Worm (Caenorhabditis elegans) whole organism, young adult: ENCODE measurements around the gene srx-80.
A peak's percentile ranks its signal among the peaks of the same experiment; 100 is the strongest.

Source experiments
- B0035.1 ChIP-seq: sonication (generic microtip); optimal IDR thresholded peaks from 2 replicates; lab custom pipeline; 2016; ENCODE audit warnings: missing genetic modification characterization, mild to moderate bottlenecking, missing compliant biosample characterization, missing genotype, missing genetic modification reagents
- F22D6.2 ChIP-seq: sonication (generic microtip); optimal IDR thresholded peaks from 2 replicates; lab custom pipeline; 2016; ENCODE audit warnings: mild to moderate bottlenecking, missing genetic modification characterization, missing compliant biosample characterization
- F52B5.7 ChIP-seq: sonication (generic microtip); optimal IDR thresholded peaks from 2 replicates; lab custom pipeline; 2016; ENCODE audit warnings: mild to moderate bottlenecking, missing genetic modification characterization, missing compliant biosample characterization
- K11D2.4 ChIP-seq: fragments of 200-800 bp; sonication (Bioruptor generic); IDR thresholded peaks from 2 replicates; pipeline ENCODE4 v1.3.6; 2022; ENCODE audit warnings: missing genetic modification reagents, missing genetic modification characterization, missing compliant biosample characterization
- K12H6.12 ChIP-seq: fragments of 200-800 bp; sonication (Bioruptor generic); optimal IDR thresholded peaks from 2 replicates; lab custom pipeline; 2018; ENCODE audit warnings: mild to moderate bottlenecking, missing genetic modification characterization, missing compliant biosample characterization
- Y53F4B.3 ChIP-seq: fragments of 200-800 bp; sonication (Bioruptor generic); IDR thresholded peaks from 2 replicates; pipeline ENCODE4 v1.3.6; 2022; ENCODE audit warnings: missing genetic modification reagents, missing genetic modification characterization, missing compliant biosample characterization
- Y56A3A.18 ChIP-seq: fragments of 200-800 bp; sonication (Bioruptor generic); IDR thresholded peaks from 2 replicates; pipeline ENCODE4 v1.3.6; 2022; ENCODE audit warnings: missing genetic modification reagents, missing genetic modification characterization, missing compliant biosample characterization
- ZK185.1 ChIP-seq: sonication (generic microtip); optimal IDR thresholded peaks from 2 replicates; lab custom pipeline; 2016; ENCODE audit warnings: mild to moderate bottlenecking, missing genetic modification characterization, missing compliant biosample characterization; ENCODE audit not compliant: poor library complexity, severe bottlenecking
- akir-1 ChIP-seq: fragments of 200-800 bp; sonication (Bioruptor generic); optimal IDR thresholded peaks from 2 replicates; lab custom pipeline; 2018; ENCODE audit warnings: mild to moderate bottlenecking, missing genetic modification characterization, moderate library complexity, missing compliant biosample characterization
- ama-1 ChIP-seq, 3 experiments: fragments of 150-350 bp in 1 of 3; sonication (generic microtip) in 2 of 3; optimal IDR thresholded peaks; 2 replicates each; lab custom pipeline; 2014 to 2018; ENCODE audit warnings: missing biosample characterization in 2 of 3, missing genetic modification characterization in 2 of 3, missing genetic modification reagents in 2 of 3
- ccch-3 ChIP-seq: fragments of 200-800 bp; sonication (Bioruptor generic); optimal IDR thresholded peaks from 2 replicates; lab custom pipeline; 2018; ENCODE audit warnings: mild to moderate bottlenecking, missing genetic modification characterization, missing compliant biosample characterization
- ceh-40 ChIP-seq: fragments of 200-800 bp; sonication (Bioruptor generic); IDR thresholded peaks from 2 replicates; pipeline ENCODE4 v1.3.6; 2022; ENCODE audit warnings: missing genetic modification characterization, missing compliant biosample characterization
- die-1 ChIP-seq: sonication (generic microtip); optimal IDR thresholded peaks from 2 replicates; lab custom pipeline; 2016; ENCODE audit warnings: missing genotype, mild to moderate bottlenecking, missing genetic modification characterization, missing compliant biosample characterization
- dpff-1 ChIP-seq: sonication (generic microtip); optimal IDR thresholded peaks from 2 replicates; lab custom pipeline; 2017; ENCODE audit warnings: mild to moderate bottlenecking, missing genetic modification characterization, missing compliant biosample characterization
- efl-1 ChIP-seq: fragments of 150-350 bp; optimal IDR thresholded peaks from 2 replicates; lab custom pipeline; 2014; ENCODE audit warnings: missing biosample characterization, missing genetic modification reagents, missing genetic modification characterization
- egl-18 ChIP-seq: fragments of 200-800 bp; sonication (Bioruptor generic); IDR thresholded peaks from 2 replicates; pipeline ENCODE4 v1.3.6; 2022; ENCODE audit warnings: missing genetic modification reagents, missing genetic modification characterization, missing compliant biosample characterization
- egrh-3 ChIP-seq: fragments of 200-800 bp; sonication (Bioruptor generic); IDR thresholded peaks from 2 replicates; pipeline ENCODE4 v1.3.6; 2022; ENCODE audit warnings: missing genetic modification reagents, missing genetic modification characterization, missing compliant biosample characterization
- gei-17 ChIP-seq: fragments of 200-800 bp; sonication (Bioruptor generic); optimal IDR thresholded peaks from 2 replicates; lab custom pipeline; 2018; ENCODE audit warnings: mild to moderate bottlenecking, missing genetic modification characterization, missing compliant biosample characterization
- hlh-12 ChIP-seq: sonication (generic microtip); optimal IDR thresholded peaks from 2 replicates; lab custom pipeline; 2016; ENCODE audit warnings: missing genetic modification characterization, missing compliant biosample characterization
- hlh-26 ChIP-seq: fragments of 200-800 bp; sonication (Bioruptor generic); conservative IDR thresholded peaks from 2 replicates; pipeline ENCODE4 v1.3.6; 2022; ENCODE audit warnings: missing genetic modification reagents, missing genetic modification characterization, missing compliant biosample characterization
- hmg-1.2 ChIP-seq: fragments of 200-800 bp; sonication (Bioruptor generic); IDR thresholded peaks from 2 replicates; pipeline ENCODE4 v1.3.6; 2022; ENCODE audit warnings: missing genetic modification reagents, missing genetic modification characterization, missing compliant biosample characterization
- let-526 ChIP-seq: fragments of 200-800 bp; sonication (Bioruptor generic); IDR thresholded peaks from 2 replicates; pipeline ENCODE4 v1.3.6; 2022; ENCODE audit warnings: missing genetic modification reagents, missing genetic modification characterization, missing compliant biosample characterization
- lin-40 ChIP-seq: sonication (generic microtip); optimal IDR thresholded peaks from 2 replicates; lab custom pipeline; 2016; ENCODE audit warnings: missing genetic modification characterization, mild to moderate bottlenecking, missing compliant biosample characterization, missing genotype, missing genetic modification reagents
- madf-6 ChIP-seq: fragments of 200-800 bp; sonication (Bioruptor generic); IDR thresholded peaks from 2 replicates; pipeline ENCODE4 v1.3.6; 2022; ENCODE audit warnings: missing genetic modification reagents, missing genetic modification characterization, missing compliant biosample characterization
- madf-8 ChIP-seq: fragments of 200-800 bp; sonication (Bioruptor generic); conservative IDR thresholded peaks from 2 replicates; pipeline ENCODE4 v1.3.6; 2022; ENCODE audit warnings: missing genetic modification reagents, missing genetic modification characterization, missing compliant biosample characterization
- mcd-1 ChIP-seq: fragments of 200-800 bp; sonication (Bioruptor generic); IDR thresholded peaks from 2 replicates; pipeline ENCODE4 v1.3.6; 2022; ENCODE audit warnings: missing genetic modification reagents, missing genetic modification characterization, missing compliant biosample characterization
- mxl-1 ChIP-seq: sonication (generic microtip); optimal IDR thresholded peaks from 2 replicates; lab custom pipeline; 2016; ENCODE audit warnings: missing genetic modification characterization, missing compliant biosample characterization
- nhr-120 ChIP-seq: fragments of 200-800 bp; sonication (Bioruptor generic); IDR thresholded peaks from 2 replicates; pipeline ENCODE4 v1.3.6; 2022; ENCODE audit warnings: missing genetic modification characterization, missing compliant biosample characterization
- nhr-179 ChIP-seq: sonication (generic microtip); optimal IDR thresholded peaks from 2 replicates; lab custom pipeline; 2016; ENCODE audit warnings: mild to moderate bottlenecking, missing genetic modification characterization, missing compliant biosample characterization
- nhr-80 ChIP-seq: sonication (generic microtip); optimal IDR thresholded peaks from 2 replicates; lab custom pipeline; 2016; ENCODE audit warnings: missing genetic modification characterization, missing compliant biosample characterization
- pbrm-1 ChIP-seq: fragments of 200-800 bp; sonication (Bioruptor generic); IDR thresholded peaks from 2 replicates; pipeline ENCODE4 v1.3.6; 2022; ENCODE audit warnings: missing genetic modification reagents, missing genetic modification characterization, missing compliant biosample characterization
- pha-4 ChIP-seq: fragments of 150-350 bp; sonication (generic microtip); optimal IDR thresholded peaks from 2 replicates; lab custom pipeline; 2014; ENCODE audit warnings: missing biosample characterization, missing genetic modification reagents, missing genetic modification characterization
- rcor-1 ChIP-seq: fragments of 200-800 bp; sonication (Bioruptor generic); IDR thresholded peaks from 2 replicates; pipeline ENCODE4 v1.3.6; 2022; ENCODE audit warnings: missing genetic modification reagents, missing genetic modification characterization, missing compliant biosample characterization
- repo-1 ChIP-seq: sonication (generic microtip); optimal IDR thresholded peaks from 2 replicates; lab custom pipeline; 2017; ENCODE audit warnings: mild to moderate bottlenecking, missing genetic modification characterization, missing compliant biosample characterization
- rpc-1 ChIP-seq, 2 experiments: fragments of 150-350 bp in 1 of 2; sonication (generic microtip) in 1 of 2; optimal IDR thresholded peaks; 2 replicates each; lab custom pipeline; 2014 to 2018; ENCODE audit warnings: missing biosample characterization in 1 of 2, missing genetic modification characterization in 1 of 2, missing genetic modification reagents in 1 of 2, missing genotype in 1 of 2
- sea-2 ChIP-seq: fragments of 200-800 bp; sonication (Bioruptor generic); IDR thresholded peaks from 2 replicates; pipeline ENCODE4 v1.3.6; 2022; ENCODE audit warnings: missing genetic modification characterization, missing compliant biosample characterization
- somi-1 ChIP-seq: fragments of 200-800 bp; sonication (Bioruptor generic); optimal IDR thresholded peaks from 2 replicates; lab custom pipeline; 2018; ENCODE audit warnings: mild to moderate bottlenecking, missing genetic modification characterization, missing compliant biosample characterization
- unc-62 ChIP-seq: fragments of 150-350 bp; optimal IDR thresholded peaks from 2 replicates; lab custom pipeline; 2014; ENCODE audit warnings: missing biosample characterization, missing genetic modification reagents, missing genetic modification characterization
- zfh-2 ChIP-seq: fragments of 200-800 bp; sonication (Bioruptor generic); conservative IDR thresholded peaks from 2 replicates; pipeline ENCODE4 v1.3.6; 2022; ENCODE audit warnings: missing genetic modification reagents, missing genetic modification characterization, missing compliant biosample characterization
- zim-3 ChIP-seq: sonication (generic microtip); optimal IDR thresholded peaks from 2 replicates; lab custom pipeline; 2017; ENCODE audit warnings: mild to moderate bottlenecking, missing genetic modification characterization, moderate library complexity, missing compliant biosample characterization

The srx-80 gene

ce11 chrV:11572803-11573490 is 20.6 kb upstream of the srx-80 start, which contains the start of the genes H12C20.7 and nhr-68 (continued):
- no peak for TF ChIP-seq hmg-1.2 (GFP tag; lab: Robert Waterston, UW)
- peak; percentile 59 for TF ChIP-seq zim-3
- TF ChIP-seq Y56A3A.18, result peak; percentile 40; the same call in 1 of the 2 replicates
- peak; percentile 3 for TF ChIP-seq unc-62 (GFP tag; lab: Kevin White, UChicago)
- peak; percentile 90 for TF ChIP-seq repo-1
- no peak for TF ChIP-seq Y53F4B.3 (GFP tag; lab: Robert Waterston, UW)
- TF ChIP-seq hlh-26 (GFP tag; lab: Robert Waterston, UW), result no peak
- no peak for TF ChIP-seq madf-6 (GFP tag; lab: Robert Waterston, UW)
- no peak for TF ChIP-seq sea-2 (GFP tag; lab: Robert Waterston, UW)
- TF ChIP-seq somi-1 (GFP tag; lab: Kevin White, UChicago), result peak; percentile 97
- no peak for TF ChIP-seq efl-1
- 0 out of 2 replicates have a peak, but pooled peaks have one; percentile 21 for TF ChIP-seq mcd-1 (GFP tag; lab: Robert Waterston, UW)
- TF ChIP-seq rcor-1 (GFP tag; lab: Robert Waterston, UW), result 0 out of 2 replicates have a peak, but pooled peaks have one; percentile 16
- peak; percentile 72; the same call in 1 of the 2 replicates for TF ChIP-seq pbrm-1
- peak; percentile 27 for TF ChIP-seq K12H6.12
- TF ChIP-seq egl-18 (GFP tag; lab: Robert Waterston, UW), result no peak
- no peak for TF ChIP-seq mxl-1 (tag; lab: Kevin White, UChicago)
- peak; percentile 29 for TF ChIP-seq B0035.1 (tag; lab: Kevin White, UChicago)
- no peak for TF ChIP-seq rpc-1 (optimal IDR thresholded peaks at IDR 0.05; lab: Kevin White, UChicago)
- no peak for TF ChIP-seq rpc-1 (tag; optimal IDR thresholded peaks at IDR 0.05; lab: Kevin White, UChicago)
- peak; percentile 84 for TF ChIP-seq ZK185.1 (tag; lab: Kevin White, UChicago)
- no peak for TF ChIP-seq let-526
- no peak for TF ChIP-seq egrh-3 (GFP tag; lab: Robert Waterston, UW)
- TF ChIP-seq akir-1, result peak; percentile 42
- TF ChIP-seq nhr-179, result no peak
- peak; percentile 63 for TF ChIP-seq F52B5.7 (tag; lab: Kevin White, UChicago)
- no peak for TF ChIP-seq madf-8 (GFP tag; lab: Robert Waterston, UW)
- peak; percentile 68 for TF ChIP-seq die-1
- TF ChIP-seq lin-40 (tag; lab: Kevin White, UChicago), result peak; percentile 95
- no peak for TF ChIP-seq nhr-120
- TF ChIP-seq ccch-3 (GFP tag; lab: Kevin White, UChicago), result no peak
- TF ChIP-seq pha-4, result peak; percentile 43
- TF ChIP-seq F22D6.2 (tag; lab: Kevin White, UChicago), result peak; percentile 91
- peak; percentile 36 for TF ChIP-seq dpff-1 (tag; lab: Kevin White, UChicago)
- TF ChIP-seq gei-17 (GFP tag; lab: Kevin White, UChicago), result peak; percentile 80
- TF ChIP-seq ama-1 (optimal IDR thresholded peaks at IDR 0.05; lab: Kevin White, UChicago), result no peak
- TF ChIP-seq ama-1 (GFP tag; optimal IDR thresholded peaks at IDR 0.05; lab: Kevin White, UChicago), result no peak

ce11 chrV:11574563-11574962 is 19.0 kb upstream of the srx-80 start:
- no peak for TF ChIP-seq hlh-12 (tag; lab: Kevin White, UChicago)
- no peak for TF ChIP-seq pha-4
- peak; percentile 19 for TF ChIP-seq nhr-80 (tag; lab: Kevin White, UChicago)
- TF ChIP-seq zfh-2 (GFP tag; lab: Robert Waterston, UW), result no peak
- TF ChIP-seq ceh-40, result no peak
- no peak for TF ChIP-seq K11D2.4
